Fruit fly (Drosophila melanogaster) whole organism, prepupa: ENCODE results near the gene osp.
A peak's percentile ranks its signal among the peaks of the same experiment; 100 is the strongest.

ENCODE experiments used
- CG10631 ChIP-seq: fragments of 200-800 bp; sonication (Bioruptor generic); optimal IDR thresholded peaks from 2 replicates; lab custom pipeline; 2016; ENCODE audit warnings: missing biosample characterization, missing genetic modification characterization
- CG11294 ChIP-seq: fragments of 200-800 bp; sonication (Bioruptor generic); IDR thresholded peaks from 2 replicates; pipeline ENCODE4 v1.3.6; 2022; ENCODE audit warnings: missing biosample characterization, missing genetic modification characterization
- CG11762 ChIP-seq: fragments of 200-800 bp; sonication (Bioruptor generic); optimal IDR thresholded peaks from 3 replicates; lab custom pipeline; 2016; ENCODE audit warnings: missing biosample characterization, missing genetic modification characterization; ENCODE audit not compliant: insufficient read depth
- CG11902 ChIP-seq: fragments of 200-800 bp; sonication (Bioruptor generic); optimal IDR thresholded peaks from 3 replicates; lab custom pipeline; 2016; ENCODE audit warnings: missing biosample characterization, missing genetic modification characterization
- CG16779 ChIP-seq: fragments of 200-800 bp; sonication (Bioruptor generic); optimal IDR thresholded peaks from 3 replicates; lab custom pipeline; 2017; ENCODE audit warnings: missing biosample characterization, mild to moderate bottlenecking, missing genetic modification characterization
- CG32006 ChIP-seq: fragments of 200-800 bp; sonication (Bioruptor generic); optimal IDR thresholded peaks from 3 replicates; lab custom pipeline; 2017; ENCODE audit warnings: missing biosample characterization, mild to moderate bottlenecking, missing genetic modification characterization
- CG6163 ChIP-seq: fragments of 200-800 bp; sonication (Bioruptor generic); IDR thresholded peaks from 3 replicates; pipeline ENCODE4 v1.3.6; 2022; ENCODE audit warnings: missing biosample characterization, missing genetic modification characterization
- CG6792 ChIP-seq: fragments of 200-800 bp; sonication (Bioruptor generic); optimal IDR thresholded peaks from 3 replicates; lab custom pipeline; 2016; ENCODE audit warnings: missing biosample characterization, missing genetic modification characterization
- CG6854 ChIP-seq: fragments of 200-800 bp; sonication (Bioruptor generic); optimal IDR thresholded peaks from 2 replicates; lab custom pipeline; 2017; ENCODE audit warnings: missing biosample characterization, mild to moderate bottlenecking, missing genetic modification characterization
- CG8119 ChIP-seq: fragments of 200-800 bp; sonication (Bioruptor generic); IDR thresholded peaks from 3 replicates; pipeline ENCODE4 v1.3.6; 2022; ENCODE audit warnings: missing biosample characterization, missing genetic modification characterization
- CG8319 ChIP-seq: fragments of 200-800 bp; sonication (Bioruptor generic); optimal IDR thresholded peaks from 3 replicates; lab custom pipeline; 2016; ENCODE audit warnings: missing biosample characterization, missing genetic modification characterization
- Eip78C ChIP-seq: fragments of 200-800 bp; sonication (Bioruptor generic); peaks from one replicate; lab custom pipeline; 2016; ENCODE audit warnings: missing biosample characterization, missing genetic modification characterization
- Eip93F ChIP-seq: fragments of 200-800 bp; sonication (Bioruptor generic); optimal IDR thresholded peaks from 2 replicates; lab custom pipeline; 2016; ENCODE audit warnings: missing biosample characterization, mild to moderate bottlenecking, missing genetic modification characterization
- Ets96B ChIP-seq: fragments of 200-800 bp; optimal IDR thresholded peaks from 2 replicates; lab custom pipeline; 2019; ENCODE audit warnings: missing biosample characterization, mild to moderate bottlenecking, missing genetic modification characterization, moderate library complexity
- Hr4 ChIP-seq: fragments of 200-800 bp; sonication (Bioruptor generic); optimal IDR thresholded peaks from 3 replicates; lab custom pipeline; 2016; ENCODE audit warnings: missing biosample characterization, missing genetic modification characterization
- Met ChIP-seq: fragments of 200-800 bp; sonication (Bioruptor generic); optimal IDR thresholded peaks from 3 replicates; lab custom pipeline; 2016; ENCODE audit warnings: missing biosample characterization, missing genetic modification characterization
- Sox102F ChIP-seq: fragments of 200-800 bp; sonication (Bioruptor generic); optimal IDR thresholded peaks from 2 replicates; lab custom pipeline; 2016; ENCODE audit warnings: missing biosample characterization, mild to moderate bottlenecking, missing genetic modification characterization
- Sox14 ChIP-seq: fragments of 200-800 bp; sonication (Bioruptor generic); optimal IDR thresholded peaks from 3 replicates; lab custom pipeline; 2016; ENCODE audit warnings: missing biosample characterization, missing genetic modification characterization
- achi ChIP-seq: fragments of 200-800 bp; sonication (Bioruptor generic); optimal IDR thresholded peaks from 3 replicates; lab custom pipeline; 2016; ENCODE audit warnings: missing biosample characterization, missing genetic modification characterization
- cyc ChIP-seq: fragments of 200-800 bp; sonication (Bioruptor generic); optimal IDR thresholded peaks from 3 replicates; lab custom pipeline; 2016; ENCODE audit warnings: missing biosample characterization, missing genetic modification characterization
- dac ChIP-seq: fragments of 200-800 bp; sonication (Bioruptor generic); optimal IDR thresholded peaks from 2 replicates; lab custom pipeline; 2017; ENCODE audit warnings: missing biosample characterization, mild to moderate bottlenecking, missing genetic modification characterization
- esn ChIP-seq: fragments of 200-800 bp; sonication (Bioruptor generic); optimal IDR thresholded peaks from 2 replicates; lab custom pipeline; 2016; ENCODE audit warnings: missing biosample characterization, mild to moderate bottlenecking, missing genetic modification characterization, moderate library complexity
- fd59A ChIP-seq: fragments of 200-800 bp; sonication (Bioruptor generic); optimal IDR thresholded peaks from 2 replicates; lab custom pipeline; 2017; ENCODE audit warnings: missing biosample characterization, mild to moderate bottlenecking, missing genetic modification characterization, missing genetic modification reagents
- fkh ChIP-seq: fragments of 200-800 bp; sonication (Bioruptor generic); optimal IDR thresholded peaks from 3 replicates; lab custom pipeline; 2017; ENCODE audit warnings: missing biosample characterization, mild to moderate bottlenecking, missing genetic modification characterization, moderate library complexity
- lz ChIP-seq: fragments of 200-800 bp; sonication (Bioruptor generic); optimal IDR thresholded peaks from 3 replicates; lab custom pipeline; 2016; ENCODE audit warnings: missing biosample characterization, missing genetic modification characterization
- net ChIP-seq: fragments of 200-800 bp; sonication (Bioruptor generic); optimal IDR thresholded peaks from 3 replicates; lab custom pipeline; 2016; ENCODE audit warnings: missing biosample characterization, missing genetic modification characterization
- pdm3 ChIP-seq: fragments of 200-800 bp; sonication (Bioruptor generic); optimal IDR thresholded peaks from 3 replicates; lab custom pipeline; 2016; ENCODE audit warnings: missing biosample characterization, missing genetic modification characterization
- salr ChIP-seq, 2 experiments: fragments of 200-800 bp; sonication (Bioruptor generic); optimal IDR thresholded peaks; 3 replicates each; lab custom pipeline; 2016 to 2018; ENCODE audit warnings: missing biosample characterization in 2 of 2, missing genetic modification characterization in 2 of 2, mild to moderate bottlenecking in 1 of 2
- spab ChIP-seq: fragments of 200-800 bp; sonication (Bioruptor generic); optimal IDR thresholded peaks from 2 replicates; lab custom pipeline; 2017; ENCODE audit warnings: missing biosample characterization, mild to moderate bottlenecking, missing genetic modification characterization, missing genetic modification reagents
- ss ChIP-seq, 2 experiments: fragments of 200-800 bp; sonication (Bioruptor generic); optimal IDR thresholded peaks; 2 replicates in 1 of 2; 3 replicates in 1 of 2; lab custom pipeline; 2017 to 2018; ENCODE audit warnings: mild to moderate bottlenecking in 2 of 2, missing biosample characterization in 2 of 2, missing genetic modification characterization in 2 of 2, moderate library complexity in 1 of 2
- svp ChIP-seq: fragments of 200-800 bp; sonication (Bioruptor generic); peaks from one replicate; lab custom pipeline; 2016; ENCODE audit warnings: missing biosample characterization, missing genetic modification characterization

osp gene

dm6 chr2L:14586714-14587481, 102.2 kb downstream of the osp start (continued):
- TF ChIP-seq Sox14 (GFP tag; lab: Kevin White, UChicago) = no peak
- TF ChIP-seq CG11762 (GFP tag; lab: Kevin White, UChicago) = no peak
- TF ChIP-seq CG8319 = no peak
- TF ChIP-seq Met = no peak
- TF ChIP-seq net (GFP tag; lab: Kevin White, UChicago) = no peak
- TF ChIP-seq CG11294 (GFP tag; lab: Robert Waterston, UW) = no peak
- TF ChIP-seq CG8119 (GFP tag; lab: Robert Waterston, UW) = peak; percentile 52; the same call in 1 of the 3 replicates
- no peak for TF ChIP-seq CG11902 (GFP tag; lab: Kevin White, UChicago)
- TF ChIP-seq esn = no peak

- TF ChIP-seq CG6792 (GFP tag; lab: Kevin White, UChicago) = no peak
- TF ChIP-seq Sox102F (GFP tag; lab: Kevin White, UChicago) = peak; percentile 14
- peak; percentile 66 for TF ChIP-seq svp (GFP tag; lab: Kevin White, UChicago)
- TF ChIP-seq ss (GFP tag; optimal IDR thresholded peaks at IDR 0.05; lab: Kevin White, UChicago) = peak; percentile 25 to 48
- TF ChIP-seq Eip78C (GFP tag; lab: Kevin White, UChicago) = peak; percentile 70
- TF ChIP-seq, all 60 proteins: peak for 4
Measured at dm6 chr2L:14580693-14581572, 108.2 kb downstream of the osp start.

dm6 chr2L:14579449-14579848, 109.7 kb downstream of the osp start:
- no peak for TF ChIP-seq ss (GFP tag; optimal IDR thresholded peaks at IDR 0.05; lab: Kevin White, UChicago)
- TF ChIP-seq CG6854 (GFP tag; lab: Kevin White, UChicago) = no peak
- peak; percentile 19 for TF ChIP-seq fkh
- TF ChIP-seq achi (GFP tag; lab: Kevin White, UChicago) = peak; percentile 7
- peak; percentile 48 for TF ChIP-seq Eip78C (GFP tag; lab: Kevin White, UChicago)
- no peak for TF ChIP-seq pdm3 (GFP tag; lab: Kevin White, UChicago)
- no peak for TF ChIP-seq spab (GFP tag; lab: Kevin White, UChicago)
- no peak for TF ChIP-seq fd59A (GFP tag; lab: Kevin White, UChicago)
- TF ChIP-seq Hr4 (GFP tag; lab: Kevin White, UChicago) = no peak
- TF ChIP-seq Sox102F (GFP tag; lab: Kevin White, UChicago) = no peak
- no peak for TF ChIP-seq dac
- TF ChIP-seq, all 60 proteins: peak for 3

dm6 chr2L:14577167-14577566, 112.0 kb downstream of the osp start:
- no peak for TF ChIP-seq CG10631 (GFP tag; lab: Kevin White, UChicago)
- no peak for TF ChIP-seq achi (GFP tag; lab: Kevin White, UChicago)
- no peak for TF ChIP-seq CG11762 (GFP tag; lab: Kevin White, UChicago)
- TF ChIP-seq CG11294 (GFP tag; lab: Robert Waterston, UW) = no peak
- no peak for TF ChIP-seq CG16779 (tag; lab: Kevin White, UChicago)
- no peak for TF ChIP-seq Ets96B (tag; lab: Kevin White, UChicago)
- no peak for TF ChIP-seq Eip93F
- no peak for TF ChIP-seq cyc (GFP tag; lab: Kevin White, UChicago)
- no peak for TF ChIP-seq ss (GFP tag; optimal IDR thresholded peaks at IDR 0.05; lab: Kevin White, UChicago)
- no peak for TF ChIP-seq Sox102F (GFP tag; lab: Kevin White, UChicago)
- TF ChIP-seq esn = no peak
- TF ChIP-seq lz (GFP tag; lab: Kevin White, UChicago) = no peak
- no peak for TF ChIP-seq fkh
- no peak for TF ChIP-seq CG6163 (GFP tag; lab: Robert Waterston, UW)
- no peak for TF ChIP-seq fd59A (GFP tag; lab: Kevin White, UChicago)
- TF ChIP-seq salr (GFP tag; optimal IDR thresholded peaks at IDR 0.05; lab: Kevin White, UChicago) = no peak
- TF ChIP-seq CG32006 = no peak
